Worm (Caenorhabditis elegans) whole organism, mixed stage, embryonic: ENCODE measurements around the gene agxt-1.

ENCODE experiments used
- nhr-237 ChIP-seq: fragments of 150-350 bp; optimal IDR thresholded peaks from 2 replicates; lab custom pipeline; 2014; ENCODE audit warnings: missing biosample characterization, missing genetic modification characterization
- snpc-4 ChIP-seq: fragments of 150-350 bp; optimal IDR thresholded peaks from 2 replicates; lab custom pipeline; 2014; ENCODE audit warnings: missing biosample characterization, missing genetic modification characterization

- no peak for TF ChIP-seq snpc-4 (tag; lab: Kevin White, UChicago)
- no peak for TF ChIP-seq nhr-237
Measured at ce11 chrII:8812346-8812745, 33.1 kb upstream of the agxt-1 start.
